Worm (Caenorhabditis elegans): Measurements from ENCODE around the gene pept-2.

The pept-2 gene

ce11 chrIV:10777600-10777999 lies 12.9 kb upstream of the pept-2 start:
- TF ChIP-seq ceh-9 (tag; optimal IDR thresholded peaks at IDR 0.05) (no peak), nhr-77 (tag; optimal IDR thresholded peaks at IDR 0.05) (no peak), ceh-16 (tag; optimal IDR thresholded peaks at IDR 0.05) (no peak), fos-1 (tag; optimal IDR thresholded peaks at IDR 0.05) (no peak), snpc-4 (tag; optimal IDR thresholded peaks at IDR 0.05) (no peak), nhr-43 (tag; optimal IDR thresholded peaks at IDR 0.05; ENCODE audit: poor library complexity, severe bottlenecking) (no peak), ama-1 (optimal IDR thresholded peaks at IDR 0.05) (no peak), fkh-10 (GFP tag; optimal IDR thresholded peaks at IDR 0.05) (no peak), lin-39 (tag; optimal IDR thresholded peaks at IDR 0.05) (no peak), mdl-1 (tag; optimal IDR thresholded peaks at IDR 0.05) (no peak), nhr-23 (tag; optimal IDR thresholded peaks at IDR 0.05) (no peak), aly-2 (tag; optimal IDR thresholded peaks at IDR 0.05) (no peak), skn-1 (tag; optimal IDR thresholded peaks at IDR 0.05) (no peak), jun-1 (tag; optimal IDR thresholded peaks at IDR 0.05) (no peak), sea-2 (GFP tag; optimal IDR thresholded peaks at IDR 0.05) (no peak), mml-1 (tag; optimal IDR thresholded peaks at IDR 0.05) (no peak), nhr-237 (tag; optimal IDR thresholded peaks at IDR 0.05) (no peak), nhr-28 (tag; optimal IDR thresholded peaks at IDR 0.05) (no peak), R02D3.7 (tag; optimal IDR thresholded peaks at IDR 0.05) (no peak)

ce11 chrIV:10778582-10778981 lies 11.9 kb upstream of the pept-2 start:
- TF ChIP-seq nhr-43 (tag; optimal IDR thresholded peaks at IDR 0.05; ENCODE audit: poor library complexity, severe bottlenecking) = peak; percentile 32
- no peak for TF ChIP-seq mml-1 (tag; optimal IDR thresholded peaks at IDR 0.05)
- TF ChIP-seq eor-1 (tag; optimal IDR thresholded peaks at IDR 0.05) = no peak
- TF ChIP-seq snpc-4 (tag; optimal IDR thresholded peaks at IDR 0.05) = no peak
- no peak for TF ChIP-seq fkh-2 (tag; optimal IDR thresholded peaks at IDR 0.05)
- TF ChIP-seq R02D3.7 (tag; optimal IDR thresholded peaks at IDR 0.05) = no peak
- peak; percentile 71 for TF ChIP-seq nhr-23 (tag; optimal IDR thresholded peaks at IDR 0.05)
- TF ChIP-seq elt-3 (tag; optimal IDR thresholded peaks at IDR 0.05) = no peak
- peak; percentile 31 for TF ChIP-seq ama-1 (optimal IDR thresholded peaks at IDR 0.05)
- peak; percentile 25 for TF ChIP-seq ceh-28 (tag; optimal IDR thresholded peaks at IDR 0.05)
- TF ChIP-seq elt-2 (tag; optimal IDR thresholded peaks at IDR 0.05) = no peak
- peak; percentile 18 for TF ChIP-seq lsy-12 (tag; optimal IDR thresholded peaks at IDR 0.05)
- no peak for TF ChIP-seq pqm-1 (tag; optimal IDR thresholded peaks at IDR 0.05)

ce11 chrIV:10779328-10779727 lies 11.1 kb upstream of the pept-2 start:
- TF ChIP-seq nhr-43 (tag; optimal IDR thresholded peaks at IDR 0.05; ENCODE audit: poor library complexity, severe bottlenecking) (peak; percentile 16), ceh-9 (tag; optimal IDR thresholded peaks at IDR 0.05) (no peak)

ce11 chrIV:10780583-10780982 lies 9.9 kb upstream of the pept-2 start, which contains the start of gene swt-3:
Gene swt-3 (minus strand): TSS chrIV:10780683.
- TF ChIP-seq elt-3 (tag; optimal IDR thresholded peaks at IDR 0.05) (no peak), ztf-11 (tag; optimal IDR thresholded peaks at IDR 0.05) (no peak)

ce11 chrIV:10781346-10781745 lies 9.1 kb upstream of the pept-2 start:
- TF ChIP-seq ztf-11 (tag; optimal IDR thresholded peaks at IDR 0.05) = no peak
- TF ChIP-seq elt-3 (tag; optimal IDR thresholded peaks at IDR 0.05) = peak in 1 of 3 experiments; percentile 21

ce11 chrIV:10782014-10782413 lies 8.4 kb upstream of the pept-2 start:
- TF ChIP-seq unc-39 (tag; optimal IDR thresholded peaks at IDR 0.05) (no peak), nhr-25 (tag; optimal IDR thresholded peaks at IDR 0.05) (peak; percentile 72), nhr-23 (tag; optimal IDR thresholded peaks at IDR 0.05) (peak; percentile 91), mdl-1 (tag; optimal IDR thresholded peaks at IDR 0.05) (peak; percentile 58), ceh-28 (tag; optimal IDR thresholded peaks at IDR 0.05) (peak; percentile 18), elt-3 (tag; optimal IDR thresholded peaks at IDR 0.05) (peak in 2 of 3 experiments; percentile 43 to 69), ztf-4 (tag; optimal IDR thresholded peaks at IDR 0.05) (no peak), ceh-9 (tag; optimal IDR thresholded peaks at IDR 0.05) (no peak), nhr-43 (tag; optimal IDR thresholded peaks at IDR 0.05; ENCODE audit: poor library complexity, severe bottlenecking) (peak; percentile 92), nfya-1 (tag; optimal IDR thresholded peaks at IDR 0.05; ENCODE audit: insufficient read depth) (peak; percentile 73), sea-2 (GFP tag; optimal IDR thresholded peaks at IDR 0.05) (no peak), mml-1 (tag; optimal IDR thresholded peaks at IDR 0.05) (peak; percentile 22), egl-27 (tag; optimal IDR thresholded peaks at IDR 0.05) (peak; percentile 26), lsy-12 (tag; optimal IDR thresholded peaks at IDR 0.05) (peak; percentile 19), nhr-67 (tag; optimal IDR thresholded peaks at IDR 0.05) (no peak)

Data from whole organism, L3 larva.